Fruit fly (Drosophila melanogaster) whole organism, wandering third instar larva: ENCODE measurements around the gene DENR.

ENCODE experiments used
- Hnf4 ChIP-seq: fragments of 200-800 bp; sonication (Bioruptor generic); optimal IDR thresholded peaks from 2 replicates; lab custom pipeline; 2016; ENCODE audit warnings: missing biosample characterization, mild to moderate bottlenecking, missing genetic modification characterization
- N ChIP-seq: fragments of >200 bp; optimal IDR thresholded peaks from 2 replicates; lab custom pipeline; 2018; ENCODE audit warnings: missing biosample characterization, missing external identifiers, missing genetic modification characterization

DNA sequence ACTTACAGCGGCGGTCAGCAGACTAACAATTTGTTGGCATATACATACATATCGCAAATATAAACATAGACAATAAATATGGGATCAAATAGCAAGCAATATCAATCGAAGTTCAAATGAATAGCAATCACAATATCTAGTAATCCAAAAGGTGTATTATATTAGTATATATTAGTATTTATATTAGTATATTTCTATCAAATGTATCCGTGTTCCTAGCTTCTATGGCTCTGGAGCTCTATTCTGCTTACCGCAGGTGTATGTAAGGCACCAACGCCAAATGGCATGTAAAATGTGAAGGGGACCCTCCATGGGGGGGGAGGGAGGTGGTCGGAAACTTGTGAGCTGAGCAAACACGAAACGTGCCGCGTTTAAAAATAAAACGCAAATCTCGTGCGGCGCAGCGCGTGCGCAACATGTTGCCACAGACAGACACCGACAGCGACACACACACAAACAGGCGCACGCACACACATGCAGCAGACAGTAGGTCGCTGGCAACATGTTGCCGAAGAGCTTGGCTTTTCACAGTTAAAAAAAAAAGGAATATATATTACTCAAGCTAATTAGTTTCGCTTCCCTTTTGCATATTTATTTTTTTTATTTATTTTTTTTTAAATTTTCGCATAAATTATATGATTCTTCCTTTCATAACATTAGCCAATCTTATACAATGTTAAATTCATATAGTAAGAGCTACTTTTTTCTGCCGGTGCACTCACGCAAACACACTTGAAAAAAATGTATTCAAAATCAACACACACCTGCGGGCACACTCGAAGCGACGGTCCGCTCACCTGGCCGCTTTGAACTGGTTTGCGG is 44.3 kb upstream of the DENR start:
- no peak for TF ChIP-seq N
- TF ChIP-seq Hnf4 (GFP tag; lab: Kevin White, UChicago), result no peak
